Worm (Caenorhabditis elegans): ENCODE results near the gene ard-1.
A peak's percentile ranks its signal among the peaks of the same experiment; 100 is the strongest.

Gene ard-1

ce11 chrIV:11101383-11101782 is 29.7 kb upstream of the ard-1 start, which contains the start of gene srlf-18:
srlf-18 (minus strand) TSS chrIV:11101483.
- no peak for TF ChIP-seq crh-2 (tag; optimal IDR thresholded peaks at IDR 0.05)

- TF ChIP-seq ztf-1 (GFP tag; conservative IDR thresholded peaks at IDR 0.05) (no peak), nhr-237 (tag; optimal IDR thresholded peaks at IDR 0.05) (no peak), ztf-11 (tag; optimal IDR thresholded peaks at IDR 0.05) (no peak), ama-1 (optimal IDR thresholded peaks at IDR 0.05) (no peak), unc-55 (GFP tag; optimal IDR thresholded peaks at IDR 0.05) (no peak), peb-1 (tag; optimal IDR thresholded peaks at IDR 0.05) (no peak), lin-11 (tag; optimal IDR thresholded peaks at IDR 0.05) (no peak), ztf-4 (tag; optimal IDR thresholded peaks at IDR 0.05) (no peak), dmd-4 (tag; optimal IDR thresholded peaks at IDR 0.05) (no peak), ceh-82 (tag; optimal IDR thresholded peaks at IDR 0.05) (no peak), sem-4 (tag; optimal IDR thresholded peaks at IDR 0.05) (no peak), aly-2 (tag; optimal IDR thresholded peaks at IDR 0.05) (no peak)
These were observed 28.5 kb upstream of the ard-1 start, which contains the start of gene srlf-17 for ce11 chrIV:11102608-11103007. srlf-17 (minus strand) TSS chrIV:11102708.

- TF ChIP-seq lsy-2 (tag; optimal IDR thresholded peaks at IDR 0.05) (no peak), nhr-23 (tag; optimal IDR thresholded peaks at IDR 0.05) (no peak), aly-2 (tag; optimal IDR thresholded peaks at IDR 0.05) (no peak), unc-39 (tag; optimal IDR thresholded peaks at IDR 0.05) (no peak), ZK546.5 (tag; optimal IDR thresholded peaks at IDR 0.05) (no peak), zag-1 (tag; optimal IDR thresholded peaks at IDR 0.05) (no peak), ceh-16 (tag; optimal IDR thresholded peaks at IDR 0.05) (no peak), unc-62 (GFP tag; optimal IDR thresholded peaks at IDR 0.05) (no peak), lin-13 (GFP tag; optimal IDR thresholded peaks at IDR 0.05) (no peak), fos-1 (tag; optimal IDR thresholded peaks at IDR 0.05) (no peak)
These were observed 27.6 kb upstream of the ard-1 start for ce11 chrIV:11103501-11103900.

ce11 chrIV:11105724-11106123 is 25.4 kb upstream of the ard-1 start, which contains the start of gene srlf-24:
srlf-24 (minus strand) TSS chrIV:11105824.
- TF ChIP-seq nhr-23 (tag; optimal IDR thresholded peaks at IDR 0.05): no peak
- no peak for TF ChIP-seq nhr-21 (tag; optimal IDR thresholded peaks at IDR 0.05)
- TF ChIP-seq skn-1 (tag; optimal IDR thresholded peaks at IDR 0.05): no peak
- TF ChIP-seq nhr-10 (tag; optimal IDR thresholded peaks at IDR 0.05): no peak
- no peak for TF ChIP-seq sem-4 (tag; optimal IDR thresholded peaks at IDR 0.05)
- TF ChIP-seq unc-62 (GFP tag; optimal IDR thresholded peaks at IDR 0.05): no peak
- no peak for TF ChIP-seq lin-13 (GFP tag; optimal IDR thresholded peaks at IDR 0.05)
- TF ChIP-seq zag-1 (tag; optimal IDR thresholded peaks at IDR 0.05): no peak
- TF ChIP-seq gmeb-1 (tag; optimal IDR thresholded peaks at IDR 0.05): no peak
- no peak for TF ChIP-seq elt-1 (tag; optimal IDR thresholded peaks at IDR 0.05)
- no peak for TF ChIP-seq Y55F3AM.14 (GFP tag; optimal IDR thresholded peaks at IDR 0.05)
- TF ChIP-seq nhr-77 (tag; optimal IDR thresholded peaks at IDR 0.05): no peak
- no peak for TF ChIP-seq C34F6.9 (tag; optimal IDR thresholded peaks at IDR 0.05)
- TF ChIP-seq aly-2 (tag; optimal IDR thresholded peaks at IDR 0.05): no peak
- no peak for TF ChIP-seq nhr-11 (tag; optimal IDR thresholded peaks at IDR 0.05)
- TF ChIP-seq snpc-4 (tag; optimal IDR thresholded peaks at IDR 0.05): no peak
- no peak for TF ChIP-seq unc-39 (tag; optimal IDR thresholded peaks at IDR 0.05)
- no peak for TF ChIP-seq nhr-25 (tag; optimal IDR thresholded peaks at IDR 0.05)

ce11 chrIV:11109771-11110170 is 21.3 kb upstream of the ard-1 start, which contains the start of gene pigk-1:
pigk-1 (minus strand) TSS chrIV:11110018.
- TF ChIP-seq nhr-23 (tag; optimal IDR thresholded peaks at IDR 0.05) (no peak), lsy-2 (tag; optimal IDR thresholded peaks at IDR 0.05) (peak in 1 of 2 experiments; percentile 7)

ce11 chrIV:11110995-11111619 is 20.0 kb upstream of the ard-1 start, which contains the start of gene rps-5:
rps-5 (minus strand) TSS chrIV:11111045.
- no peak for TF ChIP-seq unc-62 (GFP tag; optimal IDR thresholded peaks at IDR 0.05)
- TF ChIP-seq gmeb-1 (tag; optimal IDR thresholded peaks at IDR 0.05): peak; percentile 78
- TF ChIP-seq ZK546.5 (tag; optimal IDR thresholded peaks at IDR 0.05): peak; percentile 15
- TF ChIP-seq nhr-12 (tag; optimal IDR thresholded peaks at IDR 0.05): no peak
- TF ChIP-seq nhr-25 (tag; optimal IDR thresholded peaks at IDR 0.05): peak; percentile 59
- TF ChIP-seq elt-1 (tag; optimal IDR thresholded peaks at IDR 0.05): no peak
- TF ChIP-seq blmp-1 (tag; optimal IDR thresholded peaks at IDR 0.05; ENCODE audit: insufficient read depth): no peak
- no peak for TF ChIP-seq ztf-1 (GFP tag; conservative IDR thresholded peaks at IDR 0.05)
- TF ChIP-seq ceh-82 (tag; optimal IDR thresholded peaks at IDR 0.05): no peak
- no peak for TF ChIP-seq unc-39 (tag; optimal IDR thresholded peaks at IDR 0.05)
- peak; percentile 47 for TF ChIP-seq lin-11 (tag; optimal IDR thresholded peaks at IDR 0.05)
- TF ChIP-seq mdl-1 (tag; optimal IDR thresholded peaks at IDR 0.05): no peak
- no peak for TF ChIP-seq aly-2 (tag; optimal IDR thresholded peaks at IDR 0.05)
- peak; percentile 86 for TF ChIP-seq unc-55 (GFP tag; optimal IDR thresholded peaks at IDR 0.05)
- TF ChIP-seq R02D3.7 (tag; optimal IDR thresholded peaks at IDR 0.05): no peak
- peak; percentile 41 for TF ChIP-seq sma-9 (GFP tag; optimal IDR thresholded peaks at IDR 0.05)
- no peak for TF ChIP-seq sma-9 (tag; optimal IDR thresholded peaks at IDR 0.05)
- TF ChIP-seq nhr-10 (tag; optimal IDR thresholded peaks at IDR 0.05): no peak
- TF ChIP-seq ceh-16 (tag; optimal IDR thresholded peaks at IDR 0.05): no peak
- peak; percentile 33 for TF ChIP-seq fos-1 (tag; optimal IDR thresholded peaks at IDR 0.05)
- peak; percentile 22 for TF ChIP-seq sma-3 (GFP tag; optimal IDR thresholded peaks at IDR 0.05)
- TF ChIP-seq peb-1 (tag; optimal IDR thresholded peaks at IDR 0.05): no peak
- TF ChIP-seq ztf-11 (tag; optimal IDR thresholded peaks at IDR 0.05): no peak
- no peak for TF ChIP-seq ztf-4 (tag; optimal IDR thresholded peaks at IDR 0.05)
- TF ChIP-seq nhr-11 (tag; optimal IDR thresholded peaks at IDR 0.05): no peak
- TF ChIP-seq elt-3 (tag; optimal IDR thresholded peaks at IDR 0.05): no peak
